Fruit fly (Drosophila melanogaster): Measurements from ENCODE around the gene Exo84.
A peak's percentile ranks its signal among the peaks of the same experiment; 100 is the strongest.

Gene Exo84

DNA sequence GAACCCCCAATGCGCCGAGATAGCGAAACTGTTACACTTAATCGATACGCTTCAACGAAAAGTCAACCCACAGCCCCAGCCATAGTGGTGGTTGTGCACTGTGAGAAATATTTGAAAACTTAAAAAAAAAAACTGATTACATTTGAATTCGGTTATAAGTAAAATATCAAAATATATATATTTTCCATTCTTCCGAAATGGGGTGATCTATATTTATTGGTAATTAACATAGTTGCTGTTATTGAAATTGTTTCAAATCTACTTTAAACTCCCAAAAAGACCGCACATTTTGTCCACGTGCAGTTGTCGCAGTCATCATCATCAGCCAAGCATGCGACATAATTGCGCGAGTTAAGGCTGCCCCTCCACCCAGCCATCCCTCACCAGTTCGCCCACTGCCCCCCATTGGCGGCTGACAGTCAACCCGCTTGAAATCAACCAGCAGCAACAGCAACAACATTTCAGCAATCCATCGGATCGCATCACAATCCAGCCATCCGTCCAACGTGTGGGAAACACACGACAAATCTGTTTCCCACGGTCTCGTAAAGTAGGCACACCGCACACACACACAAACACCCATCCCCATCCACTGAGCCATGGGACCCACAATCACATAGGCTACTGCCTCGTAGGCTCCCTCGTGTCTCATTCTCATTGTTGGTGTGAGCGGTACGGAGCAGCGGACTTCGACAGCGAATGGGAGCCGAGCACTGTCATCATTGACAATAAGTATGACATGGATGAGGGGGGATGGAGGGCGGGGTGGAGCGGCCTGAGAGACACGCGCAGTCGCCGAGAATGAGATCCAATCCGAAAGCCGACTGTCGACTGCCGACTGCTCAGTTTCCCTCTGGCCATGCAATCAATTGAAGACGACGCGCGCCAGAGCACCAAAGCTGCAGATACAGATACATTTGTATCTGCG lies 31.5 kb downstream of the Exo84 start (continued):
- TF ChIP-seq CG31365 (tag; optimal IDR thresholded peaks at IDR 0.05) (no peak), CG18764 (GFP tag; optimal IDR thresholded peaks at IDR 0.05) (peak; percentile 40), kni (GFP tag; optimal IDR thresholded peaks at IDR 0.05) (peak; percentile 99), Aef1 (GFP tag; IDR thresholded peaks at IDR 0.05) (peak; percentile 34; the same call in 1 of the 3 replicates), Hr39 (optimal IDR thresholded peaks at IDR 0.05) (no peak), CG9817 (tag; optimal IDR thresholded peaks at IDR 0.05) (peak; percentile 55), CG18619 (GFP tag; optimal IDR thresholded peaks at IDR 0.05) (peak; percentile 33), Eip74EF (GFP tag; optimal IDR thresholded peaks at IDR 0.05) (peak in 1 of 2 experiments; percentile 5), CG12071 (GFP tag; optimal IDR thresholded peaks at IDR 0.05) (no peak), Lpt (GFP tag; optimal IDR thresholded peaks at IDR 0.05) (no peak), CG8765 (GFP tag; IDR thresholded peaks at IDR 0.05) (no peak), psq (GFP tag; optimal IDR thresholded peaks at IDR 0.05) (no peak), CG1024 (GFP tag; IDR thresholded peaks at IDR 0.05) (no peak), MBD-R2 (GFP tag; IDR thresholded peaks at IDR 0.05) (no peak; the same call in 1 of the 2 replicates), CG10462 (GFP tag; optimal IDR thresholded peaks at IDR 0.05) (peak; percentile 21), CG4360 (GFP tag; IDR thresholded peaks at IDR 0.05) (no peak), sim (GFP tag; IDR thresholded peaks at IDR 0.05) (peak; percentile 60; the same call in 1 of the 2 replicates), CG16863 (GFP tag; optimal IDR thresholded peaks at IDR 0.05) (peak; percentile 25), CkIIα-i1 (GFP tag; IDR thresholded peaks at IDR 0.05) (no peak), Optix (GFP tag; IDR thresholded peaks at IDR 0.05) (0 out of 3 replicates have a peak, but pooled peaks have one; percentile 8), CG10366 (GFP tag; IDR thresholded peaks at IDR 0.05) (peak; percentile 63), B-H2 (GFP tag; optimal IDR thresholded peaks at IDR 0.05) (no peak), esg (GFP tag; conservative IDR thresholded peaks at IDR 0.05) (peak; percentile 56), CG4282 (GFP tag; optimal IDR thresholded peaks at IDR 0.05) (no peak), chm (GFP tag; IDR thresholded peaks at IDR 0.05) (peak; percentile 8; the same call in 1 of the 2 replicates), p53 (GFP tag; optimal IDR thresholded peaks at IDR 0.05) (no peak), so (GFP tag; IDR thresholded peaks at IDR 0.05) (no peak; the same call in 2 of the 3 replicates), pho (GFP tag; optimal IDR thresholded peaks at IDR 0.05) (no peak), CG12299 (tag; optimal IDR thresholded peaks at IDR 0.05) (no peak), nom (GFP tag; optimal IDR thresholded peaks at IDR 0.05) (peak; percentile 10), lola (GFP tag; optimal IDR thresholded peaks at IDR 0.05) (peak in 1 of 3 experiments; percentile 70), grn (GFP tag; optimal IDR thresholded peaks at IDR 0.05) (no peak), gsb (GFP tag; IDR thresholded peaks at IDR 0.05) (no peak), CG18011 (GFP tag; optimal IDR thresholded peaks at IDR 0.05) (no peak), HLHmδ (GFP tag; optimal IDR thresholded peaks at IDR 0.05) (peak; percentile 99), ATbp (GFP tag; optimal IDR thresholded peaks at IDR 0.05) (peak; percentile 72), CG10979 (tag; optimal IDR thresholded peaks at IDR 0.05) (peak; percentile 84), tap (tag; optimal IDR thresholded peaks at IDR 0.05) (peak; percentile 1), da (GFP tag; optimal IDR thresholded peaks at IDR 0.05) (no peak), luna (GFP tag; optimal IDR thresholded peaks at IDR 0.05) (no peak), pfk (GFP tag; optimal IDR thresholded peaks at IDR 0.05) (no peak), Dfd (GFP tag; optimal IDR thresholded peaks at IDR 0.05) (no peak), pb (GFP tag; optimal IDR thresholded peaks at IDR 0.05) (no peak), CG31388 (GFP tag; optimal IDR thresholded peaks at IDR 0.05) (no peak), CG1792 (GFP tag; optimal IDR thresholded peaks at IDR 0.05) (no peak), hkb (optimal IDR thresholded peaks at IDR 0.05) (no peak), hkb (GFP tag; IDR thresholded peaks at IDR 0.05) (peak; percentile 37), CG1233 (GFP tag; optimal IDR thresholded peaks at IDR 0.05) (peak; percentile 5), Hr78 (GFP tag; optimal IDR thresholded peaks at IDR 0.05) (no peak)

All from whole organism, embryonic.